Worm (Caenorhabditis elegans) whole organism, L4 larva: ENCODE data around the gene viro-2.
A peak's percentile ranks its signal among the peaks of the same experiment; 100 is the strongest.

Experiments used
- D1046.2 ChIP-seq: fragments of 200-800 bp; sonication (Bioruptor generic); IDR thresholded peaks from 2 replicates; pipeline ENCODE4 v1.3.6; 2022; ENCODE audit warnings: missing genetic modification characterization, missing compliant biosample characterization
- ceh-82 ChIP-seq: sonication (generic microtip); optimal IDR thresholded peaks from 2 replicates; lab custom pipeline; 2017; ENCODE audit warnings: missing biosample characterization, missing genetic modification characterization
- ces-1 ChIP-seq: fragments of 150-350 bp; sonication (generic microtip); optimal IDR thresholded peaks from 4 replicates; lab custom pipeline; 2014; ENCODE audit warnings: missing biosample characterization, missing genetic modification reagents, missing genetic modification characterization
- dve-1 ChIP-seq: sonication (generic microtip); optimal IDR thresholded peaks from 2 replicates; lab custom pipeline; 2017; ENCODE audit warnings: antibody characterized with exemption, mild to moderate bottlenecking, missing genetic modification characterization, missing compliant biosample characterization; ENCODE audit not compliant: insufficient read depth
- fkh-10 ChIP-seq: fragments of 150-350 bp; optimal IDR thresholded peaks from 2 replicates; lab custom pipeline; 2014; ENCODE audit warnings: missing biosample characterization, missing genetic modification reagents, missing genetic modification characterization
- lin-1 ChIP-seq: fragments of 200-800 bp; sonication (Bioruptor generic); IDR thresholded peaks from 2 replicates; pipeline ENCODE4 v1.3.6; 2022; ENCODE audit warnings: missing genetic modification reagents, missing genetic modification characterization, missing compliant biosample characterization
- mdl-1 ChIP-seq, 2 experiments: fragments of 150-350 bp in 1 of 2; sonication (generic microtip) in 1 of 2; optimal IDR thresholded peaks; 2 replicates each; lab custom pipeline; 2014 to 2017; ENCODE audit warnings: missing biosample characterization in 2 of 2, missing genetic modification characterization in 2 of 2
- nhr-237 ChIP-seq: sonication (generic microtip); optimal IDR thresholded peaks from 2 replicates; lab custom pipeline; 2017; ENCODE audit warnings: missing biosample characterization, missing genetic modification characterization
- pha-4 ChIP-seq, 2 experiments: fragments of 150-350 bp in 1 of 2; fragments of 200-800 bp in 1 of 2; sonication (Bioruptor generic) in 1 of 2; IDR thresholded peaks in 1 of 2; optimal IDR thresholded peaks in 1 of 2; 2 replicates each; pipeline versions ENCODE4 v1.3.6 to Lab custom; 2014 to 2022; ENCODE audit warnings: missing genetic modification characterization in 2 of 2, missing genetic modification reagents in 2 of 2, missing biosample characterization in 1 of 2, missing compliant biosample characterization in 1 of 2
- skn-1 ChIP-seq: fragments of 150-350 bp; optimal IDR thresholded peaks from 2 replicates; lab custom pipeline; 2014; ENCODE audit warnings: missing biosample characterization, missing genetic modification characterization
- snpc-1.2 ChIP-seq: fragments of 200-800 bp; sonication (Bioruptor generic); IDR thresholded peaks from 2 replicates; pipeline ENCODE4 v1.3.6; 2022; ENCODE audit warnings: missing genetic modification reagents, missing genetic modification characterization, missing compliant biosample characterization
- snpc-4 ChIP-seq: fragments of 150-350 bp; optimal IDR thresholded peaks from 2 replicates; lab custom pipeline; 2014; ENCODE audit warnings: missing biosample characterization, missing genetic modification characterization
- vab-7 ChIP-seq: fragments of 200-800 bp; sonication (Bioruptor generic); IDR thresholded peaks from 2 replicates; pipeline ENCODE4 v1.3.6; 2022; ENCODE audit warnings: missing genetic modification reagents, missing genetic modification characterization, missing compliant biosample characterization
- zag-1 ChIP-seq: fragments of 150-350 bp; optimal IDR thresholded peaks from 2 replicates; lab custom pipeline; 2014; ENCODE audit warnings: missing biosample characterization, missing genetic modification characterization

DNA sequence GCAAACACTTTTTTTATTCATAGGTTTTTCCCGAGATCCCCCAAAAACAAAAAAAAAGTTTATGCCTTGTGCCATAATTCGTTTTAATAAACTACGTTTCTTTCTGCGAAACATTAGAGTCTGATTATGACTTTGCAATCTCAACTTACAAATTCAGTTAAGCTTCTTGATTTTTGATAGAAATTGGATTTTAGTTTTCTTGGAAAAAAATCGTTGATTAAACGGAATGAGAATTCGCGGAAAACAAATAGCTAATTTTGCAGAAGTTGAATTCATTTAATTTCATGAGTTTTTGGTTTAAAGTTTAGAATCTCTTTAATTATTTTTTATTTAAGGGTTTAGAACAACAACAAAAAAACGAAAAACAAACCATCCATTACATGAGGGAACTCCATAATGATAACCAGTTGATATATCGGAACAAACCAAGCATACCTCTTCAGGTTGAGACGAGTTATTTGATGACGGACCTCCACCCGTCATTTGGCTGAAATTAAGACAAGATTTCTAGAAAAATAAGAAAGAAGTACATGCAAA is 13.7 kb upstream of the viro-2 start, which contains the start of gene nhr-10:
- TF ChIP-seq zag-1 (tag; lab: Kevin White, UChicago) (no peak), dve-1 (tag; lab: Kevin White, UChicago) (no peak), snpc-4 (no peak), D1046.2 (GFP tag; lab: Robert Waterston, UW) (no peak), lin-1 (GFP tag; lab: Robert Waterston, UW) (no peak), fkh-10 (GFP tag; lab: Kevin White, UChicago) (no peak), mdl-1 (tag; optimal IDR thresholded peaks at IDR 0.05; lab: Kevin White, UChicago) (no peak), nhr-237 (no peak), ceh-82 (no peak), pha-4 (GFP tag; IDR thresholded peaks at IDR 0.05; lab: Robert Waterston, UW) (no peak), pha-4 (tag; optimal IDR thresholded peaks at IDR 0.05; lab: Kevin White, UChicago) (no peak), snpc-1.2 (no peak), skn-1 (tag; lab: Kevin White, UChicago) (no peak), ces-1 (GFP tag; lab: Kevin White, UChicago) (peak; percentile 7), vab-7 (GFP tag; lab: Robert Waterston, UW) (no peak)
